Worm (Caenorhabditis elegans): ENCODE data around the gene T09A12.8.

T09A12.8 gene

ce11 chrIV:8255221-8255620 is 11.7 kb upstream of the T09A12.8 start:
- no peak for TF ChIP-seq unc-62 (GFP tag; optimal IDR thresholded peaks at IDR 0.05)

DNA sequence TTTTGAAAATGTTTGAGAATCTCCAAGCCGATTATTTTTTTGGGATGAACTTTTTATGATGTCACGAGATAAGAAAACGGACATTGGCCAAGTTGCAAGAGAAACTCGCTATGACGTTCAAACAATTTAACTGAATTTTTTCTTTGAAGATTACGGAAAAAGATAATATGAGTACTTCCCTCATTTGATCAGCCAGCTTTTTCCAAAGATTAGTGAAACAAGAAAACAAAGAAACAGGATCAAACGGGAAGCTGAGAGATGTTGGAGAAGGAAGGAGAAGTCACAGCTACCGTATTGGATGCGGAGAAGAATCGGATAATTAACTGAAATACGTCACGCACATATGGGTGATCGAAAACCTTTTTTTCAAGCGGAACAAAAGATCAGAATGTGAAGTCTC is 10.7 kb upstream of the T09A12.8 start:
- TF ChIP-seq unc-62 (GFP tag; optimal IDR thresholded peaks at IDR 0.05), result no peak

ce11 chrIV:8252856-8253255 is 9.4 kb upstream of the T09A12.8 start:
- no peak for TF ChIP-seq unc-62 (GFP tag; optimal IDR thresholded peaks at IDR 0.05)

DNA sequence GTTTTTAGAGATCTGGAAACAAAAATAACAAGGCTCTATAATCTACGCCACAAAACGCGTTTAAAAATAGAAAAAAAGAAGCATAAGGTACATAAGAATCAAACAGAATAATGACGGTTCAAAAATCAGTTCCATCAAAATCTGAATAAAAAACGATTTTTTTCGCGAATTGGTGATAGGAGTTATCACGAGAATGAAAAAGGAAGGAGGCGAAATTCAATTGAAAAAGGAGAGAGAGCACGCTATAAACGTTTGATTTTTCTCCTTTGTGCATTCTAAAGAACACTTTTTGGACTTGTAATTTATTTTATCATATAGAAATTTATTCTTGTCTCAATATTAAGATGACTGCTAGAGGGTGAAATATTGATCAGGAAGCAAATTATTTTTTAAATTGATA is 7.8 kb upstream of the T09A12.8 start:
- no peak for TF ChIP-seq unc-62 (GFP tag; optimal IDR thresholded peaks at IDR 0.05)

- TF ChIP-seq unc-62 (GFP tag; optimal IDR thresholded peaks at IDR 0.05), result no peak
Observed at ce11 chrIV:8247341-8247740, 3.8 kb upstream of the T09A12.8 start.

DNA sequence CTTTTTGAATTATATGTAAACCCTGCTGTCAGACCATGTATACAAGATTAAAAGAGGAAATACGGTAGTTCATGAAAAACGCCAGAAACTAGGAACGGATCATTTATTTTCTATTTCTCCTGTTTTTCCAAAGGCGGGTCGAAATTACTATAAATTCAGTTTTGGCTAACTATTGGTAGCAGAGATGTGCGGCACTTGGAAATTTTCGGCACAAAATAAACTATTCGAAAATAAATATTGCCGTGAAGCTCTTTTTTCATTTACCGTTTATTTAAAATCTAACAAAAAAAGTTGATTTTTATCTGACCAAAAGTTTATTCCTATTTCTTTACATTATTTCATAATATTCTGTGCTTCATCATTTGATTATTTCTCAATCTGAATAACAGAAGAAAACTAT is 613 bp upstream of the T09A12.8 start, which contains the start of gene T09A12.1:
TSS of gene T09A12.1 (plus strand) at position 301 of the 400 bp plus-strand sequence.
- TF ChIP-seq unc-62 (GFP tag; optimal IDR thresholded peaks at IDR 0.05), result no peak

ce11 chrIV:8243170-8243569 is 329 bp downstream of the T09A12.8 start:
- no peak for TF ChIP-seq unc-62 (GFP tag; optimal IDR thresholded peaks at IDR 0.05)

DNA sequence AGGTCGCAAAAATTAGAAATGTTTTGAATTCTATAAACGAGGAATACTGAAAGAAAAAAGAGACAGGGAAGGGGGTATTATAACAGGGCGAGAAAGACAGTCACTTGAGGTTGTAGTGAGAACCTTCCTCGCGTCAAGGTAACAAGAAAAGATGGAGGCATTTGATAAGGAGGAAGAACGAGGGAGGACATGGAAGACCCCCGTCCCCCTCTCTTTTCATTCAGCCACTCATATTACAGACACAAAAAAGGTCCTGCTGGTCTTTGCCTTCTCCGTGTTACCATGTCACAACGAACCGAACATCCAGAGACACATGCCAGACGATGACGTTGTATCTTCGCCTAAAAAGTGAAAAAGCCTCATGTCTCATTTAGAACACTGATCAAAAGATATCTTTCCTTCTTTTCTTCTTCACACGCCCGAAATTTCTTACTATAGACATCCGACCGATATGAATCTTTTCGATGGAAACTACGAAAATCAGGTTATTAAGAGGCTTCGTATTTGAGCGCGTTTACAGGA is 2.1 kb downstream of the T09A12.8 start:
- no peak for TF ChIP-seq unc-62 (GFP tag; optimal IDR thresholded peaks at IDR 0.05)

DNA sequence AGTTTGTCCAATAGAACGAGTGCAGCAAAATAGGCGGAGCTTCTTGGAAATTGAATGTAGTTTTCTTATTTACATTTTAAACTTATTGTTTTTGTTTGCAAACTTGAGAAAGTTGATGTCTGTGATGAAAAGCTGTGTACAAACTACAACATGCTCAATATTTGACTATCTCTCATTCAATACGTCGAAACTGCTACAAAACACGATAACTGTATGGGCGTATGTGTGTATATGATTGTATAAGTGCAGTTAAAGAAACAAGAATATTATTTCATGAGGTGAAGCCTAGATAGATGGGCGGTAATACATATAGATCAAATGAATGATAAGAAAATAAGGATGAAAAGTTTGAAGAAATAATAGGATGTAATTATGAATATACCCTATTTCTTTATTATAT is 3.9 kb downstream of the T09A12.8 start:
- no peak for TF ChIP-seq unc-62 (GFP tag; optimal IDR thresholded peaks at IDR 0.05)

ce11 chrIV:8236502-8236901 is 7.0 kb downstream of the T09A12.8 start, which contains the start of gene nhr-66:
Gene nhr-66 (minus strand): TSS chrIV:8236602.
- TF ChIP-seq unc-62 (GFP tag; optimal IDR thresholded peaks at IDR 0.05), result no peak

DNA sequence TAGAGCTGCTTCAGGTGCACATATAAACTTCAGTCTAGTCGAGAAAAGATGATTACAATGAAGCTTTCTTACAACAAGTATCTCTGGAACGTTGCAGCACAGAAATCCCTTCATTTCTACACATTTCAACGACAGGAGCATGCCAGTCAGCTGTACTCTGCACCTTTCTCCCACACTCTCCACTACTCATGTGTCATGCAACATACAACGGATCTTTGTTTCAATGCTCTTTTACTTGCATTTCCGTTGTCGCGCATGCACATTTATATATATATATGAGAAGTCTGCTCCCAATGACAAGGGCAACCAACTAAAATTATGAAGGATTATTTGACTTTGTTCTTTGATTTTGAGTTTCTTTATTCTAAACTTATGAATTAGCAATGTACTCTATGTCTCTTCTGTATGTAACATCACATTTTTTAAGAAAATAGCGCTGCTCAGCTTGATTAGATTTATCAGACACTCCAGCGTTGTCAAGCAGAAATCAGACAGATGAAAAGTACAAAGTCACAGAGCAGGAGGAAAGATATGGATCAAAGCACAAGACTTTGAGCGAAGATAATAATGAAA is 8.3 kb downstream of the T09A12.8 start:
- no peak for TF ChIP-seq unc-62 (GFP tag; optimal IDR thresholded peaks at IDR 0.05)

ce11 chrIV:8234088-8234496 is 9.4 kb downstream of the T09A12.8 start:
- TF ChIP-seq unc-62 (GFP tag; optimal IDR thresholded peaks at IDR 0.05), result no peak

- TF ChIP-seq unc-62 (GFP tag; optimal IDR thresholded peaks at IDR 0.05), result no peak
Observed at ce11 chrIV:8233268-8233667, 10.2 kb downstream of the T09A12.8 start.

DNA sequence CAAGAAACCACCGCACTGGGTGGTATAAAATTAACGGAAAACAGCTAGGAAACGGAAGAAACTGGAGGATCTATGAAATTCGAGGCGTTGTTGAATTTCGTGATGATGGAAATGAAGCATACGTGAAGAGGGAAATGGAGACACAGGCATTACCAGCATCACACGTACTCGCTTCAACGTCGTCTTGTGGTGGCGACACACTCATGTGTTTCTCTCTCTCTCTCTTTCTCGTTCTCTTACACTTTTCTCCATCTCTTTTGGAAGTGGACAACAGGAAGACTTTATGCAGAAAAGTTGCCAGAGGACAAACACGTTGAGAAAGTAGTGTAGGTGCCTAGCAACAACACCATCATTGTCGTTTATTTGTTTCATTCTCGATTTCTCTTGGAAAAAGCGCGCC is 11.1 kb downstream of the T09A12.8 start:
- no peak for TF ChIP-seq unc-62 (GFP tag; optimal IDR thresholded peaks at IDR 0.05)

ce11 chrIV:8229523-8229922 is 14.0 kb downstream of the T09A12.8 start:
- no peak for TF ChIP-seq unc-62 (GFP tag; optimal IDR thresholded peaks at IDR 0.05)

ce11 chrIV:8226474-8226873 is 17.0 kb downstream of the T09A12.8 start:
- TF ChIP-seq unc-62 (GFP tag; optimal IDR thresholded peaks at IDR 0.05), result no peak

- no peak for TF ChIP-seq unc-62 (GFP tag; optimal IDR thresholded peaks at IDR 0.05)
Observed at ce11 chrIV:8225357-8225756, 18.1 kb downstream of the T09A12.8 start, which contains the start of gene serp-1.2. Gene serp-1.2 (plus strand): TSS chrIV:8225674.

DNA sequence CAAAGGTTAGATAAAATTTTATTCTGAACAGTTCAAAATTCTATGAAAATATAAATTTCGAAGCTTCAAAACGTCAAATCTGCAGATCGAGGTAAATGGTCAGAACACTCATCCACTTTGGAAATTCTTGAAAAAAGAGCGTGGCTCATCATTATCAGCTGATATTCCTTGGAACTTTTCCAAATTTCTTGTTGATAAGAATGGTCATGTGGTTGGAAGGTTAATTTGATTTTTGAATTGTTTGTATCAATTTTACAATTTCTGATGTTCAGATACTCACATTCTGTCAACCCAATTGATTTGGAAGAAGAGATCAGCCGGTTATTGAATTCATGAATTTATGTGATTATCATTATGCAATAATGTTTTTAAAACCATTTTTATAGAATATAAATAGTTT is 20.4 kb downstream of the T09A12.8 start:
- no peak for TF ChIP-seq unc-62 (GFP tag; optimal IDR thresholded peaks at IDR 0.05)
